Worm (Caenorhabditis elegans): Measurements from ENCODE around the gene F56C3.3.

The F56C3.3 gene

ce11 chrX:1389382-1389983 lies 31.3 kb upstream of the F56C3.3 start (continued):
- TF ChIP-seq rpc-1 (optimal IDR thresholded peaks at IDR 0.05) = no peak
- TF ChIP-seq rpc-1 (tag; optimal IDR thresholded peaks at IDR 0.05) = no peak
- no peak for TF ChIP-seq sdz-38 (tag; optimal IDR thresholded peaks at IDR 0.05)
- TF ChIP-seq rec-8 (tag; optimal IDR thresholded peaks at IDR 0.05) = peak in 1 of 2 experiments; percentile 43
- TF ChIP-seq ets-4 (GFP tag; optimal IDR thresholded peaks at IDR 0.05) = peak; percentile 27
- TF ChIP-seq F33H1.4 (GFP tag; IDR thresholded peaks at IDR 0.05) = no peak
- no peak for TF ChIP-seq ztf-28 (GFP tag; IDR thresholded peaks at IDR 0.05)
- no peak for TF ChIP-seq sea-2 (GFP tag; IDR thresholded peaks at IDR 0.05)
- no peak for TF ChIP-seq dpl-1 (GFP tag; optimal IDR thresholded peaks at IDR 0.05)
- TF ChIP-seq hlh-26 (GFP tag; conservative IDR thresholded peaks at IDR 0.05) = no peak
- no peak for TF ChIP-seq F55B11.4 (tag; optimal IDR thresholded peaks at IDR 0.05; ENCODE audit: borderline replicate concordance, insufficient read depth)
- TF ChIP-seq nhr-27 (tag; optimal IDR thresholded peaks at IDR 0.05) = no peak
- no peak for TF ChIP-seq Y53F4B.3 (GFP tag; IDR thresholded peaks at IDR 0.05)
- peak; percentile 95 for TF ChIP-seq ceh-27 (GFP tag; optimal IDR thresholded peaks at IDR 0.05)
- TF ChIP-seq nhr-80 (tag; optimal IDR thresholded peaks at IDR 0.05) = peak; percentile 66
- peak; percentile 90 for TF ChIP-seq hmg-20 (GFP tag; IDR thresholded peaks at IDR 0.05)
- 0 out of 2 replicates have a peak, but pooled peaks have one; percentile 30 for TF ChIP-seq lag-1 (GFP tag; IDR thresholded peaks at IDR 0.05)
- no peak for TF ChIP-seq F57C9.4 (tag; optimal IDR thresholded peaks at IDR 0.05)
- peak; percentile 62 for TF ChIP-seq chd-7 (tag; optimal IDR thresholded peaks at IDR 0.05)
- no peak for TF ChIP-seq B0019.2 (GFP tag; conservative IDR thresholded peaks at IDR 0.05)
- TF ChIP-seq zim-3 (tag; optimal IDR thresholded peaks at IDR 0.05) = no peak
- TF ChIP-seq egl-18 (GFP tag; IDR thresholded peaks at IDR 0.05) = peak; percentile 68; the same call in 1 of the 2 replicates
- TF ChIP-seq nfya-1 (tag; optimal IDR thresholded peaks at IDR 0.05; ENCODE audit: borderline replicate concordance, insufficient read depth) = no peak
- TF ChIP-seq die-1 (tag; optimal IDR thresholded peaks at IDR 0.05) = no peak
- TF ChIP-seq hrde-1 (tag; optimal IDR thresholded peaks at IDR 0.05; ENCODE audit: borderline replicate concordance) = no peak
- peak; percentile 73; the same call in 1 of the 2 replicates for TF ChIP-seq mcd-1 (GFP tag; IDR thresholded peaks at IDR 0.05)
- no peak for TF ChIP-seq madf-3 (GFP tag; IDR thresholded peaks at IDR 0.05)
- peak; percentile 60 for TF ChIP-seq ekl-4 (GFP tag; IDR thresholded peaks at IDR 0.05)
- no peak for TF ChIP-seq snpc-1.1 (tag; optimal IDR thresholded peaks at IDR 0.05; ENCODE audit: insufficient read depth)
- TF ChIP-seq Y56A3A.18 (GFP tag; IDR thresholded peaks at IDR 0.05) = peak; percentile 97
- no peak for TF ChIP-seq zfh-2 (GFP tag; conservative IDR thresholded peaks at IDR 0.05)
- TF ChIP-seq ceh-91 (GFP tag; IDR thresholded peaks at IDR 0.05) = no peak
- peak; percentile 86 for TF ChIP-seq F23B12.7 (tag; optimal IDR thresholded peaks at IDR 0.05; ENCODE audit: insufficient read depth)
- no peak for TF ChIP-seq D2030.7 (GFP tag; IDR thresholded peaks at IDR 0.05)
- no peak for TF ChIP-seq pha-4 (tag; optimal IDR thresholded peaks at IDR 0.05)
- TF ChIP-seq ceh-58 (GFP tag; IDR thresholded peaks at IDR 0.05) = no peak
- TF ChIP-seq Y53G8AR.9 (GFP tag; conservative IDR thresholded peaks at IDR 0.05) = peak; percentile 90
- TF ChIP-seq snpc-4 (GFP tag; optimal IDR thresholded peaks at IDR 0.05) = no peak
- TF ChIP-seq snpc-4 (tag; optimal IDR thresholded peaks at IDR 0.05) = peak; percentile 41 to 81 (median 69)
- no peak for TF ChIP-seq fkh-3 (tag; optimal IDR thresholded peaks at IDR 0.05)
- peak; percentile 91 for TF ChIP-seq madf-10 (tag; optimal IDR thresholded peaks at IDR 0.05)
- peak; percentile 98 for TF ChIP-seq ZK185.1 (tag; optimal IDR thresholded peaks at IDR 0.05; ENCODE audit: poor library complexity, severe bottlenecking)
- TF ChIP-seq F22D6.2 (tag; optimal IDR thresholded peaks at IDR 0.05) = peak; percentile 92
- TF ChIP-seq rcor-1 (GFP tag; IDR thresholded peaks at IDR 0.05) = peak; percentile 90
- TF ChIP-seq tbp1 (GFP tag; optimal IDR thresholded peaks at IDR 0.05) = peak; percentile 70
- no peak for TF ChIP-seq F49E8.2 (tag; optimal IDR thresholded peaks at IDR 0.05; ENCODE audit: insufficient read depth)
- TF ChIP-seq sptf-2 (GFP tag; optimal IDR thresholded peaks at IDR 0.05) = no peak
- TF ChIP-seq B0336.3 (GFP tag; IDR thresholded peaks at IDR 0.05) = peak; percentile 95
